Worm (Caenorhabditis elegans) whole organism, L1 larva: ENCODE results near the gene Y38H6C.21.

Source experiments
- mdl-1 ChIP-seq, 2 experiments: fragments of 150-350 bp; optimal IDR thresholded peaks; 2 replicates each; lab custom pipeline; 2014 to 2017; ENCODE audit warnings: missing biosample characterization in 2 of 2, missing genetic modification characterization in 2 of 2, inconsistent platforms in 1 of 2
- mep-1 ChIP-seq: fragments of 150-350 bp; optimal IDR thresholded peaks from 2 replicates; lab custom pipeline; 2014; ENCODE audit warnings: missing biosample characterization, missing genetic modification characterization
- nhr-237 ChIP-seq: fragments of 150-350 bp; optimal IDR thresholded peaks from 2 replicates; lab custom pipeline; 2014; ENCODE audit warnings: missing biosample characterization, missing genetic modification characterization
- skn-1 ChIP-seq: fragments of 150-350 bp; optimal IDR thresholded peaks from 2 replicates; lab custom pipeline; 2014; ENCODE audit warnings: missing biosample characterization, missing genetic modification characterization
- snpc-4 ChIP-seq: fragments of 150-350 bp; optimal IDR thresholded peaks from 2 replicates; lab custom pipeline; 2014; ENCODE audit warnings: missing biosample characterization, missing genetic modification characterization
- unc-62 ChIP-seq: fragments of 150-350 bp; optimal IDR thresholded peaks from 2 replicates; lab custom pipeline; 2014; ENCODE audit warnings: missing biosample characterization, missing genetic modification reagents, missing genetic modification characterization
- ztf-11 ChIP-seq, 2 experiments: sonication (generic microtip); optimal IDR thresholded peaks; 2 replicates each; lab custom pipeline; 2016 to 2017; ENCODE audit warnings: missing genetic modification characterization in 2 of 2, missing biosample characterization in 1 of 2, missing compliant biosample characterization in 1 of 2

- TF ChIP-seq nhr-237 (tag; lab: Kevin White, UChicago) (no peak), snpc-4 (tag; lab: Kevin White, UChicago) (no peak), mdl-1 (tag; optimal IDR thresholded peaks at IDR 0.05; lab: Kevin White, UChicago) (no peak), unc-62 (GFP tag; lab: Kevin White, UChicago) (no peak), ztf-11 (tag; optimal IDR thresholded peaks at IDR 0.05; lab: Kevin White, UChicago) (no peak), skn-1 (no peak), mep-1 (tag; lab: Kevin White, UChicago) (no peak)
These were observed 40.6 kb downstream of the Y38H6C.21 start for ce11 chrV:20514483-20514882.
